Worm (Caenorhabditis elegans) whole organism, young adult: Measurements from ENCODE around the gene W02F12.4.

Source experiments
- F52B5.7 ChIP-seq: sonication (generic microtip); optimal IDR thresholded peaks from 2 replicates; lab custom pipeline; 2016; ENCODE audit warnings: mild to moderate bottlenecking, missing genetic modification characterization, missing compliant biosample characterization
- F57C9.4 ChIP-seq: sonication (generic microtip); optimal IDR thresholded peaks from 2 replicates; lab custom pipeline; 2017; ENCODE audit warnings: mild to moderate bottlenecking, missing genetic modification characterization, missing compliant biosample characterization
- atf-7 ChIP-seq: sonication (generic microtip); optimal IDR thresholded peaks from 2 replicates; lab custom pipeline; 2017; ENCODE audit warnings: mild to moderate bottlenecking, missing genetic modification characterization, missing compliant biosample characterization
- him-1 ChIP-seq: sonication (generic microtip); optimal IDR thresholded peaks from 2 replicates; lab custom pipeline; 2016; ENCODE audit warnings: missing genotype, missing genetic modification reagents, missing genetic modification characterization, missing compliant biosample characterization
- snpc-4 ChIP-seq, 5 experiments: fragments of 150-350 bp in 1 of 5; sonication (generic microtip) in 4 of 5; optimal IDR thresholded peaks; 2 replicates each; lab custom pipeline; 2014 to 2018; ENCODE audit warnings: missing genetic modification characterization in 5 of 5, missing biosample characterization in 3 of 5, antibody characterized with exemption in 2 of 5, mild to moderate bottlenecking in 2 of 5, missing compliant biosample characterization in 2 of 5, missing genotype in 2 of 5, moderate library complexity in 2 of 5, missing genetic modification reagents in 1 of 5
- somi-1 ChIP-seq: fragments of 200-800 bp; sonication (Bioruptor generic); optimal IDR thresholded peaks from 2 replicates; lab custom pipeline; 2018; ENCODE audit warnings: mild to moderate bottlenecking, missing genetic modification characterization, missing compliant biosample characterization

Gene W02F12.4

DNA sequence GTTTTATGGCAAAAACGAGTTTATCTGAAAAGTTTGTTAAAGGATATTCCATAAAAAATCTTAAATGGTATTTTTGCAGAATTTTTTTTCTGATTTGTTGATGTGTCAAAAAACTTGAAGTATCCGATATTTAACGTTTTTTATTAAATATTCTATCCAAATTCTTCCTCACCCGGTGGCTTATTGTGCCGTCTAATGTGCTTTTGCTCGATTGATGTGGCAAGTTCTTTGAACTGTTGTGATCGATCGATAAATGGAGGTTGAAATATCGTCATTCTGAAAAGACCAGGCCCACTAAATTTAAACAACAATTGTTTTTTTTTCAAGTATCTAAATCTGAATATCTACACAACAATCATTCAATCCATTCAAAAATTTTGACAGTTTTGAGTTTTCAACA, 51.6 kb downstream of the W02F12.4 start, which contains the start of gene syx-18 (continued):
- TF ChIP-seq atf-7 (peak; percentile 7), F52B5.7 (tag; lab: Kevin White, UChicago) (no peak), somi-1 (GFP tag; lab: Kevin White, UChicago) (no peak), F57C9.4 (no peak), snpc-4 (GFP tag; optimal IDR thresholded peaks at IDR 0.05; lab: Kevin White, UChicago) (no peak), snpc-4 (tag; optimal IDR thresholded peaks at IDR 0.05; lab: Kevin White, UChicago) (peak in 1 of 4 experiments; percentile 11), him-1 (tag; lab: Kevin White, UChicago) (peak; percentile 11)
